Fruit fly (Drosophila melanogaster) S2 (cell line): Measurements from ENCODE around the gene CG7182.

Source experiments
- CG8478 ChIP-seq: fragments of >200 bp; optimal IDR thresholded peaks from 2 replicates; lab custom pipeline; 2018
- CTCF ChIP-seq, 2 experiments: fragments of >200 bp; optimal IDR thresholded peaks; 2 replicates each; lab custom pipeline; 2018

Gene CG7182

dm6 chr3L:8295227-8295626 is 51.0 kb downstream of the CG7182 start, which contains the start of gene CG7201:
TSS of gene CG7201 (minus strand) at chr3L:8295327.
- TF ChIP-seq CTCF (optimal IDR thresholded peaks at IDR 0.05; lab: Kevin White, UChicago) (no peak), CG8478 (lab: Kevin White, UChicago) (no peak)
